Worm (Caenorhabditis elegans): ENCODE results near the gene bus-18.

Gene bus-18

ce11 chrV:11762863-11763262 lies 10.7 kb upstream of the bus-18 start, which contains the start of gene T04F3.4:
Gene T04F3.4 (minus strand): TSS chrV:11763049.
- TF ChIP-seq ceh-13 (GFP tag; optimal IDR thresholded peaks at IDR 0.05) = no peak
- no peak for TF ChIP-seq ama-1 (optimal IDR thresholded peaks at IDR 0.05)
- TF ChIP-seq hmbx-1 (tag; optimal IDR thresholded peaks at IDR 0.05) = no peak
- no peak for TF ChIP-seq hmg-4 (GFP tag; optimal IDR thresholded peaks at IDR 0.05)
- no peak for TF ChIP-seq ets-7 (tag; optimal IDR thresholded peaks at IDR 0.05)
- no peak for TF ChIP-seq tbx-11 (GFP tag; IDR thresholded peaks at IDR 0.05)
- no peak for TF ChIP-seq tbx-37 (GFP tag; conservative IDR thresholded peaks at IDR 0.05)
- TF ChIP-seq B0310.2 (tag; optimal IDR thresholded peaks at IDR 0.05) = no peak
- TF ChIP-seq ceh-36 (tag; optimal IDR thresholded peaks at IDR 0.05) = no peak
- TF ChIP-seq flt-1 (GFP tag; IDR thresholded peaks at IDR 0.05) = no peak
- no peak for TF ChIP-seq sea-1 (GFP tag; conservative IDR thresholded peaks at IDR 0.05)
- no peak for TF ChIP-seq aly-1 (tag; optimal IDR thresholded peaks at IDR 0.05)
- TF ChIP-seq hnd-1 (tag; optimal IDR thresholded peaks at IDR 0.05) = no peak
- no peak for TF ChIP-seq F13C5.2 (tag; optimal IDR thresholded peaks at IDR 0.05)
- no peak for TF ChIP-seq tra-4 (tag; optimal IDR thresholded peaks at IDR 0.05)

ce11 chrV:11764373-11764954 lies 9.1 kb upstream of the bus-18 start, which contains the start of the genes F55A11.1 and syx-5:
Gene F55A11.1 (minus strand): TSS chrV:11764385.
Gene syx-5 (plus strand): TSS chrV:11764904.
- TF ChIP-seq tbx-37 (GFP tag; conservative IDR thresholded peaks at IDR 0.05) (no peak), F13C5.2 (tag; optimal IDR thresholded peaks at IDR 0.05) (peak; percentile 64)

- no peak for TF ChIP-seq ets-7 (tag; optimal IDR thresholded peaks at IDR 0.05)
- TF ChIP-seq sea-1 (GFP tag; conservative IDR thresholded peaks at IDR 0.05) = no peak
- no peak for TF ChIP-seq hmbx-1 (tag; optimal IDR thresholded peaks at IDR 0.05)
- TF ChIP-seq tbx-37 (GFP tag; conservative IDR thresholded peaks at IDR 0.05) = no peak
These were observed 6.5 kb upstream of the bus-18 start, which contains the start of gene sel-11 for ce11 chrV:11767028-11767427. Gene sel-11 (plus strand): TSS chrV:11767328.

- TF ChIP-seq hmg-4 (GFP tag; optimal IDR thresholded peaks at IDR 0.05) (no peak), tra-4 (tag; optimal IDR thresholded peaks at IDR 0.05) (no peak)
These were observed 3.9 kb upstream of the bus-18 start for ce11 chrV:11769646-11770045.

- TF ChIP-seq ceh-36 (tag; optimal IDR thresholded peaks at IDR 0.05) (peak; percentile 38), ama-1 (optimal IDR thresholded peaks at IDR 0.05) (peak; percentile 19), aly-1 (tag; optimal IDR thresholded peaks at IDR 0.05) (peak; percentile 45), ets-7 (tag; optimal IDR thresholded peaks at IDR 0.05) (no peak), hmg-4 (GFP tag; optimal IDR thresholded peaks at IDR 0.05) (no peak), sea-1 (GFP tag; conservative IDR thresholded peaks at IDR 0.05) (no peak), F13C5.2 (tag; optimal IDR thresholded peaks at IDR 0.05) (no peak)
These were observed 3.4 kb upstream of the bus-18 start, which contains the start of gene F55A11.4 for ce11 chrV:11770053-11770517. Gene F55A11.4 (plus strand): TSS chrV:11770467.

ce11 chrV:11773934-11774333 lies 414 bp downstream of the bus-18 start:
- TF ChIP-seq tra-4 (tag; optimal IDR thresholded peaks at IDR 0.05) = no peak
- TF ChIP-seq pes-1 (GFP tag; IDR thresholded peaks at IDR 0.05) = no peak
- no peak for TF ChIP-seq ama-1 (optimal IDR thresholded peaks at IDR 0.05)
- no peak for TF ChIP-seq tbx-37 (GFP tag; conservative IDR thresholded peaks at IDR 0.05)
- TF ChIP-seq hmbx-1 (tag; optimal IDR thresholded peaks at IDR 0.05) = no peak
- no peak for TF ChIP-seq ceh-36 (tag; optimal IDR thresholded peaks at IDR 0.05)
- no peak for TF ChIP-seq scrt-1 (GFP tag; IDR thresholded peaks at IDR 0.05)
- no peak for TF ChIP-seq ceh-13 (GFP tag; optimal IDR thresholded peaks at IDR 0.05)
- TF ChIP-seq ets-7 (tag; optimal IDR thresholded peaks at IDR 0.05) = no peak
- TF ChIP-seq B0310.2 (tag; optimal IDR thresholded peaks at IDR 0.05) = no peak
- no peak for TF ChIP-seq aly-1 (tag; optimal IDR thresholded peaks at IDR 0.05)
- TF ChIP-seq hmg-4 (GFP tag; optimal IDR thresholded peaks at IDR 0.05) = no peak
- TF ChIP-seq sea-1 (GFP tag; conservative IDR thresholded peaks at IDR 0.05) = no peak
- TF ChIP-seq tbx-11 (GFP tag; IDR thresholded peaks at IDR 0.05) = no peak
- no peak for TF ChIP-seq flt-1 (GFP tag; IDR thresholded peaks at IDR 0.05)
- TF ChIP-seq hnd-1 (tag; optimal IDR thresholded peaks at IDR 0.05) = no peak

ce11 chrV:11776538-11776937 lies 3.0 kb downstream of the bus-18 start, which contains the start of gene F55A11.6:
Gene F55A11.6 (plus strand): TSS chrV:11776838.
- TF ChIP-seq hnd-1 (tag; optimal IDR thresholded peaks at IDR 0.05) (no peak), tbx-37 (GFP tag; conservative IDR thresholded peaks at IDR 0.05) (no peak)

- TF ChIP-seq sea-1 (GFP tag; conservative IDR thresholded peaks at IDR 0.05) = no peak
- TF ChIP-seq tbx-37 (GFP tag; conservative IDR thresholded peaks at IDR 0.05) = no peak
- no peak for TF ChIP-seq ama-1 (optimal IDR thresholded peaks at IDR 0.05)
- TF ChIP-seq ceh-13 (GFP tag; optimal IDR thresholded peaks at IDR 0.05) = no peak
- TF ChIP-seq aly-1 (tag; optimal IDR thresholded peaks at IDR 0.05) = no peak
- TF ChIP-seq scrt-1 (GFP tag; IDR thresholded peaks at IDR 0.05) = no peak
- TF ChIP-seq tra-4 (tag; optimal IDR thresholded peaks at IDR 0.05) = no peak
- no peak for TF ChIP-seq ceh-36 (tag; optimal IDR thresholded peaks at IDR 0.05)
- TF ChIP-seq F13C5.2 (tag; optimal IDR thresholded peaks at IDR 0.05) = no peak
- no peak for TF ChIP-seq hmg-4 (GFP tag; optimal IDR thresholded peaks at IDR 0.05)
- TF ChIP-seq pes-1 (GFP tag; IDR thresholded peaks at IDR 0.05) = no peak
- no peak for TF ChIP-seq B0310.2 (tag; optimal IDR thresholded peaks at IDR 0.05)
- no peak for TF ChIP-seq ets-7 (tag; optimal IDR thresholded peaks at IDR 0.05)
- TF ChIP-seq tbx-11 (GFP tag; IDR thresholded peaks at IDR 0.05) = no peak
- TF ChIP-seq hnd-1 (tag; optimal IDR thresholded peaks at IDR 0.05) = no peak
- TF ChIP-seq hmbx-1 (tag; optimal IDR thresholded peaks at IDR 0.05) = no peak
These were observed 4.3 kb downstream of the bus-18 start for ce11 chrV:11777846-11778245.
